Worm (Caenorhabditis elegans) whole organism, early embryonic: ENCODE results near the gene srh-200.

Source experiments
- ceh-13 ChIP-seq: fragments of 200-800 bp; sonication (Bioruptor generic); optimal IDR thresholded peaks from 2 replicates; lab custom pipeline; 2018; ENCODE audit warnings: mild to moderate bottlenecking, missing genetic modification characterization, missing compliant biosample characterization
- flt-1 ChIP-seq: fragments of 200-800 bp; sonication (Bioruptor generic); IDR thresholded peaks from 2 replicates; pipeline ENCODE4 v1.3.6; 2022; ENCODE audit warnings: missing genetic modification characterization, missing compliant biosample characterization

DNA sequence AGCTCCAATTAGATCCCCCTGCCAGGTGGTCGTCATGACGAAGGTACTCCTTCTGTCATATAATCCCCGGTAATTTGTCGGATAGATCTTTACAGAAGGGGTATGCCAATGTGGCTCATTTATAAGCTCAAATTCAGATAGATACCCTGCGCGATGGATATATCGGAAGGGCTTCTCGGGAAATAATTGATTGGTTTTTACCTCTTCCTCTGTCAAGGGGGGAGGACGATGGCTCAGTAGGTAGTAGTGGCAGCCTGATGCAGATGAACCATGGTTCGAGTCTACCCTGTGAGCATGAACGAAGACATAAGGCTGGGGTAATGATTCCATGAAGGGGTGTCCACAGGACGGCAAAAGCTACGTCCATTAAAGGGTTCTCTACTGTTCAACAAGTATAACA is 6.3 kb downstream of the srh-200 start:
- TF ChIP-seq flt-1 (no peak), ceh-13 (no peak)
